Worm (Caenorhabditis elegans): ENCODE measurements around the gene him-10.
A peak's percentile ranks its signal among the peaks of the same experiment; 100 is the strongest.

Gene him-10

DNA sequence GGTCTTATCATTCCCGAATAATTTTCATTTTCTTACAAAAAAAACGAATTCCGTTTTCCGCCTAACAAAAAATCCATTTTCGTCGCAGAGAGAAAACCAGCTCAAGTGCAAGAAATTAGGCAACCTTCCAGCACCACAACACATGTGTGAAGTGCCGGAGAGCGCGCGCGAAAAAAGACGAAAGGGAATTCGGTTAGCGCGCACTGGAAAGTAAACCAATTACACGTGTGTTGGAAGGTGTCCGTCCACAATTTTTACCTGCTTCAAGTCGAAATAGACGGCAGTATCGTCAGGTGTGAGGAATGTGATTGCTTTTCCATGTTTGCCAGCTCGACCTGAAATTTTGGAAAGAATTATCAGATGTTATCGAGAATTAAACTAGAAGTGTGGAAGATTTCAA, 31.6 kb downstream of the him-10 start:
- TF ChIP-seq ref-1 (GFP tag; conservative IDR thresholded peaks at IDR 0.05) (no peak), ztf-23 (GFP tag; IDR thresholded peaks at IDR 0.05) (no peak), tab-1 (GFP tag; IDR thresholded peaks at IDR 0.05) (no peak), klf-2 (GFP tag; conservative IDR thresholded peaks at IDR 0.05) (no peak), cog-1 (tag; optimal IDR thresholded peaks at IDR 0.05) (no peak), flt-1 (GFP tag; IDR thresholded peaks at IDR 0.05) (no peak), ztf-29 (GFP tag; IDR thresholded peaks at IDR 0.05) (no peak), med-1 (GFP tag; optimal IDR thresholded peaks at IDR 0.05; ENCODE audit: insufficient read depth) (no peak), T22C8.4 (GFP tag; IDR thresholded peaks at IDR 0.05) (no peak)

DNA sequence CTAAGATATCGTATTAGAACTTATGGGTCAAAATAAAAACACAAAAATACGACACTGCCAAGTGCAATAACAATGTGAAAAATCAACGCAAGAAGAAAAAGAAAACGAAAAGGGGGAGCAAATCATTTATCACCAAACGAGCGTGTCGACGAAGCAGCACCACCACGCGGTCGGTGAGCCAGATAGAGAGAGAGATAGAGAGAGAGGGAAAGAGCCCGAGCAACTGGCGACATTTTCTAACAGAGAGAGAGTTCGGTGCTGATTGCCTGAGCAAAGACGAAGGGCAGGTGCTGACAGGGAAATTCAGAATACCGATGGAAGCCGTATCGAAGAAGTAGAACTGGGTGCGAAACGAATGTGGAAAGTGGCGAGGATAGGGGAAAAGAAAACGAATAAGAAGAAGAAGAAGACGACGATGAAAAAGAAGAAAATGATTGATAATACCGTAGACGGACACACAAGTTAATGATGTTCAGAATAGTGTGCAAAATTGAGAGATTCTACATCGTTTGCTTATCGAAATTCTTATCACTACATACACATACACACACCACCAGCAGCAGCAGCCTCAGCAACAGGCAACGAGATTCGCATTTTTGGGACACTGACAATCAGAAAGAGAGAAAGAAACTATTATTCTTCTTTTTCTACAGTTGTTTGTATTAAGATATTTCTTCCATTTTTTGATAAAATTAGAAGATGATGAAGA, 32.3 kb downstream of the him-10 start:
- no peak for TF ChIP-seq cog-1 (tag; optimal IDR thresholded peaks at IDR 0.05)
- 0 out of 2 replicates have a peak, but pooled peaks have one; percentile 22 for TF ChIP-seq ztf-23 (GFP tag; IDR thresholded peaks at IDR 0.05)
- no peak for TF ChIP-seq klf-2 (GFP tag; conservative IDR thresholded peaks at IDR 0.05)

DNA sequence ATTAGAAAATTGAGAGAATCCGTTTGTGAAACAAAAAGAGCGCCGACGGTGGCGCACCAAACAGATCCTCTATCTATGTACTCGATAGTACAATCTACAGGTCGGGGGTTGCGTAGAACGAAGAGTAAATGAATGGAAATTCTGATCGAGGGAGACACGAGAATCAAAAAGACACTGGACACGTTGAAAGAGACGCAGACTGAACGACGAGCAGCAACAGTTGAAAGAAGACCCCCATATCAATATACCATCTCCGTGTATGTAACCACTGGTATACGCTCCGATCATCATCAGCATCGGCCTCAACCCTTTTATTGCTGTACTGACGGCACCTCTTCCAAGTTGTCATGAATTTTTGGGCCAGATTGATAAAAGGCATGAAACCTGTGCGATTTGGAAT, 33.2 kb downstream of the him-10 start:
- no peak for TF ChIP-seq ref-1 (GFP tag; conservative IDR thresholded peaks at IDR 0.05)
- TF ChIP-seq flt-1 (GFP tag; IDR thresholded peaks at IDR 0.05), result no peak
- no peak for TF ChIP-seq ztf-29 (GFP tag; IDR thresholded peaks at IDR 0.05)
- TF ChIP-seq med-1 (GFP tag; optimal IDR thresholded peaks at IDR 0.05; ENCODE audit: insufficient read depth), result no peak
- no peak for TF ChIP-seq tab-1 (GFP tag; IDR thresholded peaks at IDR 0.05)
- TF ChIP-seq klf-2 (GFP tag; conservative IDR thresholded peaks at IDR 0.05), result no peak
- no peak for TF ChIP-seq cog-1 (tag; optimal IDR thresholded peaks at IDR 0.05)
- no peak for TF ChIP-seq T22C8.4 (GFP tag; IDR thresholded peaks at IDR 0.05)
- no peak for TF ChIP-seq ztf-23 (GFP tag; IDR thresholded peaks at IDR 0.05)

DNA sequence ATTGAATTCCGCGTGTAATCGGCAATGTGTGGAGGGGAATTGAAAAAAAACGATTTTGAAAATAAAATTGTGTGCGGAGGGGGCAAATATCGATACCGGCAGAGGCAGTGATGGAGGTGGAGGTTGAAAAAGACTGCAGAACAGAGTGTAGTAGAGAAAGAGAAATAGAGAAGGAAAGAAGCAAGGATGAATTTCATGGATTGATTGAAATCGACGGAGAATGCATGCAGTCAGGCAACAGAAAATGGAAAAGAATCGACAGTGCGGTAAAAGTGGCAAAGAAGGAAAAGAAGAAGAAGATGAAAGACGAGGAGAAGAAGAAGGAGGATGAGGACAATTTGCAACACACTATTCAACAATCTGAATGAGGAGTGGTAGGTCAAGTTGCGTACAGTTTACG, 33.8 kb downstream of the him-10 start, which contains the start of gene W04D12.1:
Gene W04D12.1, plus strand, starts transcription at position 111 of the 400 bp plus-strand sequence.
- TF ChIP-seq tab-1 (GFP tag; IDR thresholded peaks at IDR 0.05) (no peak), flt-1 (GFP tag; IDR thresholded peaks at IDR 0.05) (no peak), ref-1 (GFP tag; conservative IDR thresholded peaks at IDR 0.05) (no peak), cog-1 (tag; optimal IDR thresholded peaks at IDR 0.05) (no peak), ztf-23 (GFP tag; IDR thresholded peaks at IDR 0.05) (no peak), klf-2 (GFP tag; conservative IDR thresholded peaks at IDR 0.05) (no peak), ztf-29 (GFP tag; IDR thresholded peaks at IDR 0.05) (no peak), med-1 (GFP tag; optimal IDR thresholded peaks at IDR 0.05; ENCODE audit: insufficient read depth) (no peak), T22C8.4 (GFP tag; IDR thresholded peaks at IDR 0.05) (no peak)

DNA sequence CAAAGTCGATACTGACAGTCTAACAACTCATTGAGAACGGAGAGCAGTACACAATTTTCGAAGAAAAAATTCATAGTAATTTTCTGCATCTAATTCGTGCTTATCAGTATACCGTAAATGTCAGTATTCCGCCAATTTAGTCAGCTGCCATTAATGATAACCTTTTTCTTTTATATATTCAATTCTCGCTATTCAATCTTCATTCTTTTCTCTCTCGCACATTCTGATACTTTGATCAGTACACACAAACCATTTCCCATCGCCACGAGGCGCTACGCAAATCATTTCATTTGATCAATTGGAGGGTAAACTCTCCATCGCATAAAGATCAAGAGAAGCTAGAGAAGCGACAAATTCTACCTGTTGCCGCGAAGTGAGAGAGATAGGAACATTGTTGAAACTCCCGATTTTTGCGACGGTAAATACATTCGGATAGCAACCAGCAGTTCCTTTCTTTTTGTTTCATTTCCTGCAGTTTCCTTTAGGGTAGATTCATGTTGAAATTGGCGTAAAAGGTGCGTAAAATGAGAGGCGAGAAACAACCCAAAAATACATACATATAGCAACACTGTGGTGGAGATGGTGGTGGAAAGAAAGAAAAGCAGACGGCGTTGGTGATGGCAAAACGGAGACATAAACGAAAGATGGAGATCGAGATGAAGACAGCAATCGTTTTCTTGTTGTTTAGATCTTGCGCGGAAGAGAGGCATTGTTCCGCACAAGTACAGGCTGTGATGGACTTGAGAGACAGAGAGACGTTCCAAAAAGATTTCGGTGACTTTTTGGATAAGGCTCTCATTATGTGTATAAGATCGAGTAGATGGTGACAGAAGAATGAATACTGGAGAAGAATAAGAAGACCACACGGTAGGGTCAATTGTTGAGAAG, 35.3 kb downstream of the him-10 start:
- TF ChIP-seq tab-1 (GFP tag; IDR thresholded peaks at IDR 0.05) (no peak), klf-2 (GFP tag; conservative IDR thresholded peaks at IDR 0.05) (no peak), cog-1 (tag; optimal IDR thresholded peaks at IDR 0.05) (no peak), med-1 (GFP tag; optimal IDR thresholded peaks at IDR 0.05; ENCODE audit: insufficient read depth) (no peak), ztf-23 (GFP tag; IDR thresholded peaks at IDR 0.05) (no peak), T22C8.4 (GFP tag; IDR thresholded peaks at IDR 0.05) (no peak), ref-1 (GFP tag; conservative IDR thresholded peaks at IDR 0.05) (no peak), flt-1 (GFP tag; IDR thresholded peaks at IDR 0.05) (no peak)

DNA sequence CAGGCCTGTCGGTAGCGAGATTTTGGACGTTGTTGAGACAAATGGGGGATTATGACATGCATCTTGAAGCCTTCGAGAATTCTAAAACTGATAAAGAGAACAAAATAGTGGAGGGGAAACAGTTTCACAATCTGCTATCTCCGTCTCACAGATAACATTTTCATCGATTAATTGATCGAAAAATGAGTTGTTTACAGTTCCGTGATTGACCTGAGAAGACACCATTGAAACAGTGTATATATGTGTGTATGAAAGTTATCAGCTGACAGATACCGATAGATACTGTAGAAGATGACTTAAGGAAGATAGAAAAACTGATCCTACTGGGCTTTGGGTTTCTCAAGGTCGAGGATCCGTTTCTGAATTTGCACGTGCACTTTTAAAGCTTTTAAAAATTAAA, 36.1 kb downstream of the him-10 start:
- TF ChIP-seq ref-1 (GFP tag; conservative IDR thresholded peaks at IDR 0.05) (no peak), cog-1 (tag; optimal IDR thresholded peaks at IDR 0.05) (no peak), ztf-29 (GFP tag; IDR thresholded peaks at IDR 0.05) (no peak), flt-1 (GFP tag; IDR thresholded peaks at IDR 0.05) (no peak), med-1 (GFP tag; optimal IDR thresholded peaks at IDR 0.05; ENCODE audit: insufficient read depth) (no peak), tab-1 (GFP tag; IDR thresholded peaks at IDR 0.05) (no peak)

DNA sequence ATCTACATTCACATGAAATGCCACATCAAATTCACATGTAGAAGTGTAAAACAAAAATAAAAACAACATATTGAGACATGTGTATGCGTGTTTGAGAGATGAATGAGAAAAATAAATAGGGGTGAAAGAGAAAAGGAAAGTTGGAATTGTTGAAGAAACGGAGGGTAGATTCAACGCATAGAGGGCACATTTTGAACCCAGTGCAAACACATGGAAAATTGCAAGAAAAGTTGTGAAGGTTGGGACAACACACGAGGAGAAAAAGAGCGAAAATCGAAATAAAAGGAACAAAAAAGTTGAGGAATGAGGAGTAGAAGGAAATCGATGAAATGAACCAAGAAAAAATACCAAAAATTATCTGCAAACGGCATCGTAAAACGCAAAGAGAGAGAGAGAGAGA, 36.5 kb downstream of the him-10 start:
- no peak for TF ChIP-seq klf-2 (GFP tag; conservative IDR thresholded peaks at IDR 0.05)
- TF ChIP-seq ref-1 (GFP tag; conservative IDR thresholded peaks at IDR 0.05), result no peak
- TF ChIP-seq ztf-29 (GFP tag; IDR thresholded peaks at IDR 0.05), result no peak
- no peak for TF ChIP-seq T22C8.4 (GFP tag; IDR thresholded peaks at IDR 0.05)
- TF ChIP-seq cog-1 (tag; optimal IDR thresholded peaks at IDR 0.05), result no peak
- TF ChIP-seq tab-1 (GFP tag; IDR thresholded peaks at IDR 0.05), result no peak
- no peak for TF ChIP-seq flt-1 (GFP tag; IDR thresholded peaks at IDR 0.05)
- TF ChIP-seq med-1 (GFP tag; optimal IDR thresholded peaks at IDR 0.05; ENCODE audit: insufficient read depth), result no peak
- no peak for TF ChIP-seq ztf-23 (GFP tag; IDR thresholded peaks at IDR 0.05)

DNA sequence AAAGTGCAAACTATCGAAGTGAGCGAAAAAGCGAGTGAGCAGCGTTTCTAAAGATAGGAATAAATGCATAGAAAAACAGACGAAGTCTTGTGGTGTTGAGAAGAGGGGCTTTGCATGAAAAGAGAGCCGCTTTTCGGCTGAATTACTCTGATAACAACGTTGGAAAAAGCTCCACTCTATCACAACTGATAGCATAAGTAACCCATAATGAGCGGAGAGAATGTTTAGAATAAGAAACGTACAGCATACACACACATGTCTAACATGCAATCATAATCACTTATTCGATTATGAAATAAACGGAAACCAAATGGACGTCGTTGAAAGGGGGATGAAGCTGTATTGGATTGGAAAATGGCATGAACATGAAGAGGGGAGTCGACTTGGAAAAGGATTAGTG, 37.2 kb downstream of the him-10 start:
- no peak for TF ChIP-seq med-1 (GFP tag; optimal IDR thresholded peaks at IDR 0.05; ENCODE audit: insufficient read depth)
- TF ChIP-seq klf-2 (GFP tag; conservative IDR thresholded peaks at IDR 0.05), result no peak
- no peak for TF ChIP-seq cog-1 (tag; optimal IDR thresholded peaks at IDR 0.05)
- no peak for TF ChIP-seq flt-1 (GFP tag; IDR thresholded peaks at IDR 0.05)
- TF ChIP-seq tab-1 (GFP tag; IDR thresholded peaks at IDR 0.05), result no peak
- TF ChIP-seq ztf-23 (GFP tag; IDR thresholded peaks at IDR 0.05), result no peak

DNA sequence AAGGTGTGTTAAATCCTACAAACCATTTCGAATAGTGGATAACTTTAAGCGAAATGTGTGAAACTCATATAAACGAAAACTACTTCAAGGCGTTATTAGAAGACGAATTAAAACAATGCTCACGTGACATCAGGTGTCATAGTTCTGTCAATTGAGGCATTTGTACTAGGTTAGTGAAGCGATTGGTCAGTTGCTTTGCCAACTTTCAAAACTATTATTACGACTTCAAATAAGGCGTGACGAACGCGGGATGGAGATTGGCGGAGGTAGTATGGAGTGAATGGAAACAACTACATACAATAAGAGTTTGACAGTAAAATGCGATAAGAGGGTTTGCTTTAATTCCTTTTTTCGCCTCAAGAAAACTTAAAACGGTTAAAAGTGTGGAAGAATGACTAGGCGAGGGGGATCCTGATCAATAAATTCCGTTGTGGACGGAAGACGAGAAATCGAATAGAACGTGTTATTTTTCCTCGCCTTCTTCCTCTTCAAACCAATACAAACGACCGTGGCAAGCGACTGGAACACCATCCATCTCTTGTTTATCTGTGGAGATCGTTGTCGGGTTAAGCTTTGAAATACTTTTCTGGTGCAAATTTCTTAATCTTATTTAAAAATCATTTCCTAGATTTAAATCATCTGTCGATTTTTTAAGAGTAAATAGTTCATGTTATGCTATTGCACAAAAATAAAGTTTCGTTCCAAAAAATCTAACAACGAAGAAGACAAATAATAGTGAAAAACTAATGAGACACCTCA, 37.9 kb downstream of the him-10 start:
- no peak for TF ChIP-seq T22C8.4 (GFP tag; IDR thresholded peaks at IDR 0.05)
- TF ChIP-seq cog-1 (tag; optimal IDR thresholded peaks at IDR 0.05), result no peak
- TF ChIP-seq ztf-29 (GFP tag; IDR thresholded peaks at IDR 0.05), result no peak
